Worm (Caenorhabditis elegans): ENCODE data around the gene klp-13.

klp-13 gene

ce11 chrX:5984581-5985039, at the start of gene klp-13:
TSS of gene klp-13 (plus strand) at chrX:5984989.
- no peak for TF ChIP-seq unc-62 (GFP tag; optimal IDR thresholded peaks at IDR 0.05)

ce11 chrX:5935473-5935872, 49.3 kb upstream of the klp-13 start, which contains the start of gene C46F4.3:
TSS of gene C46F4.3 (plus strand) at chrX:5935773.
- no peak for TF ChIP-seq unc-62 (GFP tag; optimal IDR thresholded peaks at IDR 0.05)

- no peak for TF ChIP-seq unc-62 (GFP tag; optimal IDR thresholded peaks at IDR 0.05)
These were observed 43.5 kb upstream of the klp-13 start for ce11 chrX:5941325-5941724.

- no peak for TF ChIP-seq unc-62 (GFP tag; optimal IDR thresholded peaks at IDR 0.05)
These were observed 42.6 kb upstream of the klp-13 start for ce11 chrX:5942171-5942570.

DNA sequence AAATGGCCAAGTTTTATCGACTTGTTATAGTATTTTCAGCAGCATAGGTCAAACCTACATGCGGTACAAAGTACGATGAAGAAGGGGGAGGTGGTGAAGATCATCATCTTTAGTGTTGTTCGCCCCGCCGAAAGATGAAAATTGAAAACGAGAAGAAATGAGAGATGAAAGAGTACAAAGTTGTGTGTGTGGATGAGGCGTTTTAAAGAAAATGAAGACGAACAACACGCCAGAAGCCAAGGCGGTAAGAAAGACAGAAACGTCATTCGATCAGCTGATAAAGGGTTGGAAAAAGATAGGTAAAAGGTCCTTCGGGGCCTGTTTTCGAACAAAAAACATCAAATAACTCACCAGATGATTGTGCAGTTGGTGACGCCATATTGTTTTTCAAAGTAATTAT, 40.9 kb upstream of the klp-13 start:
- TF ChIP-seq unc-62 (GFP tag; optimal IDR thresholded peaks at IDR 0.05) = no peak

- no peak for TF ChIP-seq unc-62 (GFP tag; optimal IDR thresholded peaks at IDR 0.05)
These were observed 40.3 kb upstream of the klp-13 start, which contains the start of gene acs-17 for ce11 chrX:5944488-5944887. TSS of gene acs-17 (minus strand) at chrX:5944510.

DNA sequence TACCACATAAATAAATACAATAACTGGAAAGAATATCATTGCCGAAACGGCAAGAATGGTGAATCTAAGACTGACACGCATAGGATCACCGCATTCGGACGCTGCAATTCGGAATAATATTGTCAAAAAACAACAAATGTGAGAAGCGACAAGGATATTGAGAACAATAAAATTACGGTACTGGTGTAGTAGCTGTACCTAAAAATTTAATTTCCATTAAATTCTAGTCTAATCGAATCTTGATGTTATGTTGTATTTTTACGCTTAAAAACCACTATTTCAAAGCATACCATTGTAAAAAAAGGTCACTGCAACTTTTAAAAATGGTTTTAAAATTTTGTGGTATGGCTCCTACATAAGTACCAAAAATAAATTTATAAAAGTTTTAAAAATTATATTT, 36.0 kb upstream of the klp-13 start, which contains the start of gene mig-23:
Gene mig-23 (minus strand): TSS at position 101 of the 400 bp plus-strand sequence.
- TF ChIP-seq unc-62 (GFP tag; optimal IDR thresholded peaks at IDR 0.05) = no peak

- no peak for TF ChIP-seq unc-62 (GFP tag; optimal IDR thresholded peaks at IDR 0.05)
These were observed 31.6 kb upstream of the klp-13 start, which contains the start of the genes R07E4.5 and R07E4.3 for ce11 chrX:5953174-5953573. TSS of gene R07E4.5 (minus strand) at chrX:5953174. TSS of gene R07E4.3 (plus strand) at chrX:5953458.

- TF ChIP-seq unc-62 (GFP tag; optimal IDR thresholded peaks at IDR 0.05) = no peak
These were observed 28.7 kb upstream of the klp-13 start for ce11 chrX:5956130-5956529.

DNA sequence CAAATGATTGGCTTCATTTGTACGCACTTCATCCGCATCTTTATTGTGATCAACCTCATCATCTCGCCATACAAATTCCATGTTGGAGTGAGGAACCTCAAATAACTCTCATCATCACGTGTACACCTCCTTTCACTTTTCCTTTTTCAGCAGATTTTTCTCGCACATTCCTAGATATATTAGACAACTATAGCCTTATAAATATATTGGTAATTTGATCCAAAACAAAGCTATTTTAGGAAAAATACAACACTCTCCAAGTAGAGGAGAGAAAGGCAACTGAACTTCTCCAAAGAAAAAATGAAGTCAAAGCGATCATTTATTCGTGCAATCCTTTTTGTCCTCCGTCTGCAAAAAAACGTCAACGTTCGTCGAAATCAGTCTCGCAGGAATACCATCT, 26.0 kb upstream of the klp-13 start, which contains the start of gene R07E4.1:
Gene R07E4.1 (plus strand): TSS at position 301 of the 400 bp plus-strand sequence.
- TF ChIP-seq unc-62 (GFP tag; optimal IDR thresholded peaks at IDR 0.05) = no peak

DNA sequence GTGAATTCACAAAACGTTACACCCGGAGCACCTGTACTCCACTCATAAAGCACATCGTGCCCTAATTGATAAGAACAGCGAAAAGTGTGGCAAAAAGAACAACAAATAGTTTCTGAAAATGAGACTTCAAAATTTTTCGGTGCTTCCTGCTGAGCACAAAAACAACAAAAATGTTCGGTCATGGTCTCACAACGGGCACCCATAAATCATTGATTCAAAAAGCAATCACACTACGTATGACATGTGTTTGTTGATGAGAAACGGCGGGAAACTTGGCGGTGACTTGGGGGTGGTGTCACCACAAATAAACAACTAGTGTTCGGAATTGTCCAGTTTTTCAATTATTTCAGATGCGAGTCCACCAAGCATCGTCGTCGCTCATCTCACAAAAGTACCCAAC, 23.9 kb upstream of the klp-13 start:
- no peak for TF ChIP-seq unc-62 (GFP tag; optimal IDR thresholded peaks at IDR 0.05)

DNA sequence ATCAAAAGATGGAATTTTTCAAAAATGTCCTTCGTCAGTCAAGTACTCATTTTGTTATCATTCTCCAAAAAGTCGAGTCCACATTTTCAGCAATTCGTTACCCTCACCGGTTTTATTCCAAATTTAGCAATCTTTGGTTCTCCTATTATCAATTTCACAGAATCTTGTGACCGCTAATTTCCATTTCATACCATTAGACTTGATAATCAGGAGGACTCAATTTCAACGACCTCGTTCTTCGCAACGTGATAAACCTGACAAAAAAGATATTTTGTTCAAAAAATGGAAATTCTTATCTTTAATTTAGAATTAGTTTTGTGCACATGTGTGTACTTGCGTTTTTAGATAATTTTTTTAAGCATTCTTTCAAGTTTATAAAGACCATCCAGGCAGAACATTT, 22.2 kb upstream of the klp-13 start:
- TF ChIP-seq unc-62 (GFP tag; optimal IDR thresholded peaks at IDR 0.05) = no peak

- TF ChIP-seq unc-62 (GFP tag; optimal IDR thresholded peaks at IDR 0.05) = no peak
These were observed 12.6 kb upstream of the klp-13 start for ce11 chrX:5972212-5972611.

DNA sequence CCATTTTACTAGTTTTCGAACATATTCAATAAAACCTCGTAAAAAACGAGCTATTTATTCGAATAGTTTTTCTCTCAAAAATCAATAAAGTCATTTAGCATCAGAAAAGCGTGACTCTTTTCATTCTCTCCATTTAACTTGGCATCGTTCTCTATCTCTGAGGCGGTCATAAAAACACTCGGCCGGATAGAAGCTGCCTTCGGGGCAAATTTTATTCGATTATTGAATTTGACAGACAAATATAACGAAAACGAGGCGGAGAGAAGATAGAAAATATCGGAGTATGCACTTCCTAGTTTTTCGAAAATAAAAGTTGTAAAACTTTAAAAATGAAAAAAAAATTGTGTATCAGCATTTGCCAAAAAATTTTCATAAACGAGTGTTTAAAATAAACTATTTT, 9.6 kb upstream of the klp-13 start:
- no peak for TF ChIP-seq unc-62 (GFP tag; optimal IDR thresholded peaks at IDR 0.05)

DNA sequence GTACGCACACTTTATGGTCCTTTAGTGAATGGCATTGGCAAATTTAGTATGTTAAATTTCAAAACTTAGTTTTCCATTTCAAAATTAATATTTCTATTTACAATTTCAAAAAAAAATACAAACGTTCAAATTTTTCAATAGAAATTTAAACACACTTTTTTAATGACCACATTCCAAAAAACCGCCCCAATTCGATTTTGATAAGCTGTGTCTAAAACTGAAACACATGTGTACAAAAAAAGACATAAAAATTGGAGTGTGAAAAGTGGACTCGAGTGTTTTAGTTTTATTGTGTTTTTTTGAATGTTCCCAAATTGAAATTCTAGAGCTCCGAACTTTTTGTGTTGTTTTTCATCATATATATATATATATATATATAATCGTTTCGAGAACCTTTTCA, 9.1 kb upstream of the klp-13 start:
- no peak for TF ChIP-seq unc-62 (GFP tag; optimal IDR thresholded peaks at IDR 0.05)

DNA sequence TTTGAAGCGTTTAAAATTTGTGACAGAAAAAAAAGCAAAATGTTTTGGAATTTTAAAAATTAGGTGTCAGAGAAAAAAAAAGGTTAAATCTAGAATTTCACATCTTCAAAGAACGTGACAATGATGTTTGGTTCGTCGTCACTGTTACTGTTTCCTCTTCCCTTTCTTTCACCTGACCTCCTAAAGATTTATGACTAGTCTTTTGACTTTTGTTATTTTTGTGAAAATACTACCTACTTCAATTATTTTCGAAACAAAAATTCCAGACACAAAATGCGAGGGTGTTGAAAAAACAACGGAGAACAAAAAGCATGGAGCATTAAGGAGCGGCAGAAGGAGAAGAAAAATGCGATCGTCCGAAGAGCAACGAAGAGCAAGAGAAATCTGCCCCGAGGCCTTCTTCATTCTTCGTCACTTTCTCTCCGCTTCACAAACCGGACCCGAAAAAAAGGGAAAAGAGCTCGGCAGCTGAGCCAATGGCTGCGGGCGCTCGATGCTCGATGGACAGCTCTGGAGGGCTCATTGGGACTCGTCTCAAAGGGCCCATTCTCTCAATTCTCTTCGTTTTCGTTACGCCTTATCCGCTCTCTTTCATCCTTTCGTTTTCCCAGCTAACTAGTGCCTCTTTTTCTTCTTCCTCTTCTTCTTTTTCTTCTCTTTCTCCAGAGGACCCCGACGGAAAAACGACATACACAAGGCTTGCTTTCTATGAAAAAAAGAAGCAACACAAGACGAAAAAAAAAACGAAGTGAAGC, 8.4 kb upstream of the klp-13 start:
- no peak for TF ChIP-seq unc-62 (GFP tag; optimal IDR thresholded peaks at IDR 0.05)

DNA sequence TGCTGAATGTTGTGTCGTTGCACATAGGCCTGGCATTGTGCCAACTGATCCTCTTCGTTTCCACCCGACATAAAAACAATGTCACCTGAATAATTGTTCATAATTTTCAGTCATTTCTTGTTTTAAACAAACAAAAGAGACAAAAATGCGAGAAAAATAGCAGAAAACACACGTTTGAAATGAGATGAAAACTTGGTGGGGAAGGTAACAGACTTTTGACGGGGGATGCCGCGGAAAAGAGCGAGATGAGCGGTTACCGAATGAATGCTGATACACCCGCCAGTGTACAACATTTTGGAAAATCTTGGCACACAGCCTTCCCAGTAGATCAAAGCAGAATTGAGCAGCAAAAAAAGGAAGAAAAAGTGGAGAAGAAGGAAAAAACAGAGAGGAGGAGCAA, 7.0 kb upstream of the klp-13 start, which contains the start of gene kin-2:
Gene kin-2 (minus strand): TSS at position 101 of the 400 bp plus-strand sequence.
- TF ChIP-seq unc-62 (GFP tag; optimal IDR thresholded peaks at IDR 0.05) = no peak

All from whole organism, dauer.